Worm (Caenorhabditis elegans): ENCODE measurements around the gene dct-16.
A peak's percentile ranks its signal among the peaks of the same experiment; 100 is the strongest.

- TF ChIP-seq ztf-23 (GFP tag; IDR thresholded peaks at IDR 0.05) (0 out of 2 replicates have a peak, but pooled peaks have one; percentile 30), flt-1 (GFP tag; IDR thresholded peaks at IDR 0.05) (no peak), tab-1 (GFP tag; IDR thresholded peaks at IDR 0.05) (no peak), ref-1 (GFP tag; conservative IDR thresholded peaks at IDR 0.05) (no peak), med-1 (GFP tag; optimal IDR thresholded peaks at IDR 0.05; ENCODE audit: insufficient read depth) (no peak), klf-2 (GFP tag; conservative IDR thresholded peaks at IDR 0.05) (no peak), T22C8.4 (GFP tag; IDR thresholded peaks at IDR 0.05) (0 out of 2 replicates have a peak, but pooled peaks have one; percentile 31)
Observed at ce11 chrV:20457155-20457554, 41.7 kb downstream of the dct-16 start.
